Fruit fly (Drosophila melanogaster): ENCODE data around the gene CG10973.

CG10973 gene

dm6 chr3L:12754769-12755189 is at the start of gene CG10973, which contains the start of gene Vps13D (continued):
- TF ChIP-seq kah (GFP tag; optimal IDR thresholded peaks at IDR 0.05) (peak; percentile 85), Xrp1 (GFP tag; IDR thresholded peaks at IDR 0.05) (peak; percentile 58; the same call in 1 of the 2 replicates), HmgZ (tag; optimal IDR thresholded peaks at IDR 0.05) (peak; percentile 71), CG1832 (GFP tag; optimal IDR thresholded peaks at IDR 0.05) (no peak), HLH54F (GFP tag; optimal IDR thresholded peaks at IDR 0.05) (peak; percentile 25), onecut (GFP tag; IDR thresholded peaks at IDR 0.05) (no peak), stwl (tag; optimal IDR thresholded peaks at IDR 0.05) (peak; percentile 61), CoRest (tag; optimal IDR thresholded peaks at IDR 0.05) (no peak), cg (GFP tag; optimal IDR thresholded peaks at IDR 0.05) (no peak), cas (GFP tag; IDR thresholded peaks at IDR 0.05) (no peak), HmgD (GFP tag; optimal IDR thresholded peaks at IDR 0.05) (no peak), CG6654 (GFP tag; optimal IDR thresholded peaks at IDR 0.05) (peak; percentile 11), CG8944 (GFP tag; optimal IDR thresholded peaks at IDR 0.05) (no peak), Meics (GFP tag; optimal IDR thresholded peaks at IDR 0.05) (no peak), Doc3 (GFP tag; IDR thresholded peaks at IDR 0.05; ENCODE audit: partially characterized antibody) (peak; percentile 88), run (tag; optimal IDR thresholded peaks at IDR 0.05) (peak; percentile 82), HLHmδ (GFP tag; optimal IDR thresholded peaks at IDR 0.05) (no peak), CG6813 (GFP tag; optimal IDR thresholded peaks at IDR 0.05) (no peak), Ets65A (GFP tag) (no peak), CG7839 (tag; optimal IDR thresholded peaks at IDR 0.05) (no peak), CG13894 (tag; optimal IDR thresholded peaks at IDR 0.05) (no peak), Aef1 (GFP tag; IDR thresholded peaks at IDR 0.05) (no peak), esg (GFP tag; conservative IDR thresholded peaks at IDR 0.05) (no peak), sd (tag; optimal IDR thresholded peaks at IDR 0.05) (no peak), CG15601 (tag; optimal IDR thresholded peaks at IDR 0.05) (no peak), repo (GFP tag; optimal IDR thresholded peaks at IDR 0.05) (no peak), CG5245 (GFP tag; optimal IDR thresholded peaks at IDR 0.05) (no peak), gem (tag; optimal IDR thresholded peaks at IDR 0.05) (no peak), Dip2 (GFP tag; IDR thresholded peaks at IDR 0.05) (no peak), CG18764 (GFP tag; optimal IDR thresholded peaks at IDR 0.05) (peak; percentile 100), D (optimal IDR thresholded peaks at IDR 0.05) (no peak), D (GFP tag; optimal IDR thresholded peaks at IDR 0.05) (peak; percentile 39), CG17802 (tag; optimal IDR thresholded peaks at IDR 0.05) (no peak), so (GFP tag; IDR thresholded peaks at IDR 0.05) (no peak), Atf-2 (GFP tag; optimal IDR thresholded peaks at IDR 0.05) (no peak), CG4328 (GFP tag; optimal IDR thresholded peaks at IDR 0.05) (no peak), Doc2 (GFP tag; IDR thresholded peaks at IDR 0.05) (no peak), CHES-1-like (GFP tag; optimal IDR thresholded peaks at IDR 0.05) (peak; percentile 33), CG12659 (GFP tag; optimal IDR thresholded peaks at IDR 0.05) (peak; percentile 82), maf-S (GFP tag; optimal IDR thresholded peaks at IDR 0.05) (no peak), dm (GFP tag; optimal IDR thresholded peaks at IDR 0.05) (no peak), zfh2 (GFP tag; optimal IDR thresholded peaks at IDR 0.05) (peak; percentile 3), CG10979 (tag; optimal IDR thresholded peaks at IDR 0.05) (no peak), bcd (GFP tag; optimal IDR thresholded peaks at IDR 0.05) (no peak), CTCF (GFP tag; optimal IDR thresholded peaks at IDR 0.05) (peak; percentile 44), HLH3B (GFP tag; IDR thresholded peaks at IDR 0.05) (no peak; the same call in 1 of the 2 replicates), CG11398 (GFP tag; optimal IDR thresholded peaks at IDR 0.05) (peak; percentile 38), MBD-R2 (GFP tag; IDR thresholded peaks at IDR 0.05) (peak; percentile 73), Dref (GFP tag; IDR thresholded peaks at IDR 0.05) (peak; percentile 67; the same call in 1 of the 2 replicates), Bdp1 (GFP tag; optimal IDR thresholded peaks at IDR 0.05) (peak; percentile 45), CG4707 (GFP tag; optimal IDR thresholded peaks at IDR 0.05) (peak; percentile 84), danr (GFP tag; IDR thresholded peaks at IDR 0.05) (no peak), CG9609 (GFP tag; optimal IDR thresholded peaks at IDR 0.05) (no peak)

All from whole organism, embryonic.